Fruit fly (Drosophila melanogaster) whole organism, adult: Measurements from ENCODE around the gene CG13829.

Experiments used
- CG11617 ChIP-seq: fragments of 200-800 bp; sonication (Bioruptor generic); optimal IDR thresholded peaks from 2 replicates; lab custom pipeline; 2017; ENCODE audit warnings: mild to moderate bottlenecking, missing biosample characterization, missing genetic modification reagents, missing genetic modification characterization
- CG12768 ChIP-seq: fragments of 200-800 bp; sonication (Bioruptor generic); optimal IDR thresholded peaks from 2 replicates; lab custom pipeline; 2017; ENCODE audit warnings: missing biosample characterization, missing genetic modification characterization, mild to moderate bottlenecking, moderate library complexity, missing genetic modification reagents
- CG14711 ChIP-seq: fragments of 200-800 bp; sonication (Bioruptor generic); optimal IDR thresholded peaks from 2 replicates; lab custom pipeline; 2018; ENCODE audit warnings: missing biosample characterization, mild to moderate bottlenecking, missing genetic modification characterization, moderate library complexity
- CG1620 ChIP-seq: fragments of 200-800 bp; sonication (Bioruptor generic); optimal IDR thresholded peaks from 2 replicates; lab custom pipeline; 2016; ENCODE audit warnings: missing biosample characterization, missing genetic modification characterization
- CG33017 ChIP-seq: fragments of 200-800 bp; sonication (Bioruptor generic); optimal IDR thresholded peaks from 2 replicates; lab custom pipeline; 2018; ENCODE audit warnings: missing biosample characterization, mild to moderate bottlenecking, missing genetic modification characterization, moderate library complexity
- CG5204 ChIP-seq: fragments of 200-800 bp; sonication (Bioruptor generic); optimal IDR thresholded peaks from 2 replicates; lab custom pipeline; 2016; ENCODE audit warnings: missing biosample characterization, missing genetic modification characterization
- CG7045 ChIP-seq: fragments of 200-800 bp; sonication (Bioruptor generic); optimal IDR thresholded peaks from 2 replicates; lab custom pipeline; 2017; ENCODE audit warnings: missing biosample characterization, mild to moderate bottlenecking, missing genetic modification characterization
- CG7101 ChIP-seq: fragments of 200-800 bp; sonication (Bioruptor generic); optimal IDR thresholded peaks from 2 replicates; lab custom pipeline; 2018; ENCODE audit warnings: missing biosample characterization, mild to moderate bottlenecking, missing genetic modification characterization, moderate library complexity
- Clk ChIP-seq: fragments of 200-800 bp; sonication (Bioruptor generic); optimal IDR thresholded peaks from 2 replicates; lab custom pipeline; 2017; ENCODE audit warnings: missing biosample characterization, missing genetic modification characterization
- Crg-1 ChIP-seq: fragments of 200-800 bp; sonication (Bioruptor generic); optimal IDR thresholded peaks from 2 replicates; lab custom pipeline; 2016; ENCODE audit warnings: missing biosample characterization, missing genetic modification characterization
- Hr96 ChIP-seq: fragments of 200-800 bp; sonication (Bioruptor generic); optimal IDR thresholded peaks from 2 replicates; lab custom pipeline; 2016; ENCODE audit warnings: missing biosample characterization, missing genetic modification characterization
- Mnt ChIP-seq: fragments of 200-800 bp; sonication (Bioruptor generic); optimal IDR thresholded peaks from 2 replicates; lab custom pipeline; 2016; ENCODE audit warnings: missing biosample characterization, mild to moderate bottlenecking, missing genetic modification characterization
- bab1 ChIP-seq: fragments of 200-800 bp; sonication (Bioruptor generic); optimal IDR thresholded peaks from 3 replicates; lab custom pipeline; 2019; ENCODE audit warnings: missing biosample characterization, mild to moderate bottlenecking, missing genetic modification characterization, moderate library complexity
- cic ChIP-seq: fragments of 200-800 bp; sonication (Bioruptor generic); optimal IDR thresholded peaks from 2 replicates; lab custom pipeline; 2017; ENCODE audit warnings: missing biosample characterization, mild to moderate bottlenecking, missing genetic modification characterization, moderate library complexity
- cnc ChIP-seq, 2 experiments: fragments of >200 bp; optimal IDR thresholded peaks; 2 replicates each; lab custom pipeline; 2017
- kay ChIP-seq: fragments of 200-800 bp; sonication (Bioruptor generic); peaks from one replicate; lab custom pipeline; 2016; ENCODE audit warnings: missing biosample characterization, missing genetic modification characterization, borderline replicate concordance
- ovo ChIP-seq: fragments of 200-800 bp; sonication (Bioruptor generic); optimal IDR thresholded peaks from 2 replicates; lab custom pipeline; 2016; ENCODE audit warnings: missing biosample characterization, missing genetic modification characterization
- pad ChIP-seq: fragments of 200-800 bp; sonication (Bioruptor generic); optimal IDR thresholded peaks from 3 replicates; lab custom pipeline; 2017; ENCODE audit warnings: missing biosample characterization, missing genetic modification characterization, mild to moderate bottlenecking, moderate library complexity, missing genetic modification reagents
- tj ChIP-seq: fragments of 200-800 bp; sonication (Bioruptor generic); optimal IDR thresholded peaks from 3 replicates; lab custom pipeline; 2017; ENCODE audit warnings: missing biosample characterization, mild to moderate bottlenecking, missing genetic modification characterization, moderate library complexity
- toe ChIP-seq: fragments of 200-800 bp; sonication (Bioruptor generic); optimal IDR thresholded peaks from 2 replicates; lab custom pipeline; 2016; ENCODE audit warnings: missing biosample characterization, missing genetic modification characterization

The CG13829 gene

DNA sequence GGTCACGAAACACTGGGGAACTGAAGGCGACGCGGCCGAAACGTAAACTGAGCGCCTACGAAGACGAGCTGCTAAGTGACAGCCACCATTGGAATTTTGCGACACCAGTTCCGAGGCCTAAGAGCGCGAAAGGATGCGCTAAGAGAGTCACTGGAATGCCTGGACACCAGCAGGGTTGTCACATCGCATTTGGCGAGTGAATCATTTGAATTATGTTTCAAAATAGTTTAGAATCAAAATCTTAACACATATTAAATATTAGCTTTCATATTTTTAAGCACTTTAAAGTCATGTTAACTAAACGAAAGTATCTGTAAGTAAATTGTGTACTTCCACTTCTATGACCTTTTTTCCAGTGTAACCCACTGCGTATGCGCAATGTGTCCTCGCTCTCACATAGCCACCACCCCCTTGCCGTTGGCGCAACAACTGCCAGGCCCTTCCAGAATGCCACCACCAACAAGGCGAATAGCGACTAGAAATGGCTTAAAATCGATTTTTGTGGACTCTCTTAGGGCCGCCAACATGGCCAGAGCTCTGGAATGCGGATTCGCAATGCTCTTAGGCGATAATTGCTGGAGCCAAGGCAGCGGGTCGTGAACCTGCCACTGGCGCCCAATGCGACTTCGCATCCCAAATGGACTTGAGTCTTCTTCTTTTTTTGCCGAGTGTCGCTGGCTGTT is 48.3 kb downstream of the CG13829 start, which contains the start of gene Cow:
Cow (minus strand) TSS at position 51 of the 683 bp plus-strand sequence.
- TF ChIP-seq CG1620 (GFP tag; lab: Kevin White, UChicago) (no peak), kay (no peak), Hr96 (GFP tag; lab: Kevin White, UChicago) (peak; percentile 53), CG5204 (GFP tag; lab: Kevin White, UChicago) (peak; percentile 67), CG14711 (tag; lab: Kevin White, UChicago) (peak; percentile 79), toe (GFP tag; lab: Kevin White, UChicago) (peak; percentile 65), cnc (optimal IDR thresholded peaks at IDR 0.05; lab: Kevin White, UChicago) (no peak), Clk (GFP tag; lab: Kevin White, UChicago) (peak; percentile 62), CG12768 (GFP tag; lab: Kevin White, UChicago) (peak; percentile 83), pad (GFP tag; lab: Kevin White, UChicago) (no peak), Mnt (GFP tag; lab: Kevin White, UChicago) (no peak), CG33017 (tag; lab: Kevin White, UChicago) (peak; percentile 82), CG7045 (GFP tag; lab: Kevin White, UChicago) (peak; percentile 75), cic (GFP tag; lab: Kevin White, UChicago) (no peak), CG7101 (peak; percentile 67), bab1 (no peak), CG11617 (GFP tag; lab: Kevin White, UChicago) (peak; percentile 62), ovo (no peak), tj (GFP tag; lab: Kevin White, UChicago) (peak; percentile 17), Crg-1 (GFP tag; lab: Kevin White, UChicago) (no peak)

DNA sequence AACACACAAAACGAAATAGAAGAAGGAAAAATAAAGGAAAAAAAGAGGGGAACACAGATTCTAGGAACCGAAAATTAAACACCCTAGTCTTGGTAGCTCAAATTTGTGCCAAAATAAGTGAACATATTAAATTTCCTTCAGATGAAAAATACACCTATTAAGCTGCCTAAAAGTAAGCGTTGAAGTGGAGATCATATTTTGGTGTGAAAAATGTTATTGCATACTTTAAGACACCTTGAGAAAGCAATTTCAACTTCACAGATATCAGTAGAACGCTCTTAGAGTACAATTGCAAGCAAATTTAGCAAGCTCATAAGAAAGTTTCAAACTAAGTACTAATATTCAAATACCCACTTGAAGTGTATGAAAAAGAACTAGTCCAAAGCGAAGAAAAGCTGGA is 50.4 kb downstream of the CG13829 start:
- TF ChIP-seq CG12768 (GFP tag; lab: Kevin White, UChicago) (no peak), CG11617 (GFP tag; lab: Kevin White, UChicago) (no peak), pad (GFP tag; lab: Kevin White, UChicago) (no peak), cnc (optimal IDR thresholded peaks at IDR 0.05; lab: Kevin White, UChicago) (no peak), CG1620 (GFP tag; lab: Kevin White, UChicago) (no peak)
